Fruit fly (Drosophila melanogaster): ENCODE results near the gene Or30a.

- no peak for TF ChIP-seq CG14655 (GFP tag; optimal IDR thresholded peaks at IDR 0.05)
- no peak for TF ChIP-seq CG13204 (GFP tag; optimal IDR thresholded peaks at IDR 0.05)
- TF ChIP-seq CG34367 (tag; optimal IDR thresholded peaks at IDR 0.05) = no peak
- no peak for TF ChIP-seq CG17806 (tag; optimal IDR thresholded peaks at IDR 0.05)
- no peak for TF ChIP-seq CG12605 (GFP tag; IDR thresholded peaks at IDR 0.05)
- TF ChIP-seq CG32121 (GFP tag; IDR thresholded peaks at IDR 0.05) = 0 out of 2 replicates have a peak, but pooled peaks have one; percentile 11
- TF ChIP-seq rn (GFP tag; IDR thresholded peaks at IDR 0.05) = no peak
- no peak for TF ChIP-seq Ets98B (GFP tag; IDR thresholded peaks at IDR 0.05)
- no peak for TF ChIP-seq CG10348 (GFP tag; IDR thresholded peaks at IDR 0.05)
- TF ChIP-seq Pif1B (GFP tag; optimal IDR thresholded peaks at IDR 0.05) = no peak
- no peak for TF ChIP-seq D1 (tag; optimal IDR thresholded peaks at IDR 0.05)
- TF ChIP-seq gl (tag; optimal IDR thresholded peaks at IDR 0.05) = no peak
These were observed 48.5 kb downstream of the Or30a start for dm6 chr2L:9160090-9160489.
